Fruit fly (Drosophila melanogaster): ENCODE measurements around the gene Cand1.

The Cand1 gene

dm6 chr2L:10381890-10382450 is 19.5 kb upstream of the Cand1 start, which contains the start of gene CG5096 (continued):
- no peak for TF ChIP-seq GATAd (GFP tag; optimal IDR thresholded peaks at IDR 0.05)
- no peak for TF ChIP-seq Dfd (GFP tag; optimal IDR thresholded peaks at IDR 0.05)
- TF ChIP-seq dmrt93B (GFP tag; optimal IDR thresholded peaks at IDR 0.05): no peak

- TF ChIP-seq Rel (GFP tag; optimal IDR thresholded peaks at IDR 0.05): no peak
- TF ChIP-seq Rel (tag; optimal IDR thresholded peaks at IDR 0.05): peak; percentile 1
- no peak for TF ChIP-seq fru (GFP tag; optimal IDR thresholded peaks at IDR 0.05)
These were observed 17.4 kb upstream of the Cand1 start, which contains the start of gene gny for dm6 chr2L:10379865-10380264. Gene gny (plus strand): TSS chr2L:10380103.

- TF ChIP-seq Hnf4 (GFP tag; optimal IDR thresholded peaks at IDR 0.05): no peak
- TF ChIP-seq brk (GFP tag; optimal IDR thresholded peaks at IDR 0.05): no peak
- no peak for TF ChIP-seq GATAd (GFP tag; optimal IDR thresholded peaks at IDR 0.05)
- no peak for TF ChIP-seq CrebA (GFP tag; optimal IDR thresholded peaks at IDR 0.05; ENCODE audit: borderline replicate concordance)
- TF ChIP-seq sage (GFP tag; optimal IDR thresholded peaks at IDR 0.05): no peak
- no peak for TF ChIP-seq OdsH (GFP tag; optimal IDR thresholded peaks at IDR 0.05)
- TF ChIP-seq Abd-B (GFP tag; optimal IDR thresholded peaks at IDR 0.05): no peak
- no peak for TF ChIP-seq tai (GFP tag; optimal IDR thresholded peaks at IDR 0.05)
- TF ChIP-seq fru (GFP tag; optimal IDR thresholded peaks at IDR 0.05): no peak
- TF ChIP-seq pan (optimal IDR thresholded peaks at IDR 0.05): no peak
- TF ChIP-seq woc (GFP tag; optimal IDR thresholded peaks at IDR 0.05): no peak
- TF ChIP-seq sv (GFP tag; optimal IDR thresholded peaks at IDR 0.05): no peak
- TF ChIP-seq HLH106 (tag; optimal IDR thresholded peaks at IDR 0.05): no peak
These were observed 16.1 kb upstream of the Cand1 start for dm6 chr2L:10378631-10379030.

dm6 chr2L:10376276-10376675 is 13.8 kb upstream of the Cand1 start:
- TF ChIP-seq Abd-B (GFP tag; optimal IDR thresholded peaks at IDR 0.05): no peak
- no peak for TF ChIP-seq woc (GFP tag; optimal IDR thresholded peaks at IDR 0.05)
- TF ChIP-seq N (GFP tag; optimal IDR thresholded peaks at IDR 0.05): no peak
- no peak for TF ChIP-seq rgr (GFP tag; optimal IDR thresholded peaks at IDR 0.05)
- no peak for TF ChIP-seq Dfd (GFP tag; optimal IDR thresholded peaks at IDR 0.05)
- TF ChIP-seq HLH106 (tag; optimal IDR thresholded peaks at IDR 0.05): no peak

dm6 chr2L:10375464-10376236 is 13.1 kb upstream of the Cand1 start, which contains the start of the genes CG33303 and dpr19:
Gene CG33303 (minus strand): TSS chr2L:10375757.
Gene dpr19 (plus strand): TSS chr2L:10376168.
- TF ChIP-seq lola (GFP tag; optimal IDR thresholded peaks at IDR 0.05) (no peak), dmrt93B (GFP tag; optimal IDR thresholded peaks at IDR 0.05) (no peak), Hnf4 (GFP tag; optimal IDR thresholded peaks at IDR 0.05) (no peak), GATAd (GFP tag; optimal IDR thresholded peaks at IDR 0.05) (no peak), OdsH (GFP tag; optimal IDR thresholded peaks at IDR 0.05) (peak; percentile 18), rgr (GFP tag; optimal IDR thresholded peaks at IDR 0.05) (peak; percentile 62), HLH106 (tag; optimal IDR thresholded peaks at IDR 0.05) (peak; percentile 69), Sp1 (GFP tag; optimal IDR thresholded peaks at IDR 0.05) (peak; percentile 69), Mio (GFP tag; optimal IDR thresholded peaks at IDR 0.05) (no peak), usp (GFP tag; optimal IDR thresholded peaks at IDR 0.05) (no peak), Vsx2 (GFP tag; optimal IDR thresholded peaks at IDR 0.05; ENCODE audit: partially characterized antibody) (no peak), Jra (GFP tag; optimal IDR thresholded peaks at IDR 0.05) (no peak), CG9705 (GFP tag; optimal IDR thresholded peaks at IDR 0.05) (no peak), fru (GFP tag; optimal IDR thresholded peaks at IDR 0.05) (no peak), Myc (optimal IDR thresholded peaks at IDR 0.05) (no peak), Hr83 (GFP tag; optimal IDR thresholded peaks at IDR 0.05; ENCODE audit: poor library complexity, severe bottlenecking) (peak; percentile 21), CG32264 (GFP tag; optimal IDR thresholded peaks at IDR 0.05) (no peak), br (GFP tag; optimal IDR thresholded peaks at IDR 0.05) (no peak), dsf (GFP tag; optimal IDR thresholded peaks at IDR 0.05; ENCODE audit: borderline replicate concordance) (no peak), Rel (GFP tag; optimal IDR thresholded peaks at IDR 0.05) (no peak), Rel (tag; optimal IDR thresholded peaks at IDR 0.05) (peak; percentile 43), jim (GFP tag; optimal IDR thresholded peaks at IDR 0.05) (no peak)

All from whole organism, wandering third instar larva.